Worm (Caenorhabditis elegans) whole organism, late embryonic: ENCODE results near the gene srlf-2.

Source experiments
- F13H6.1 ChIP-seq: sonication (generic microtip); optimal IDR thresholded peaks from 2 replicates; lab custom pipeline; 2016; ENCODE audit warnings: missing genetic modification characterization, missing compliant biosample characterization
- T23F11.4 ChIP-seq: fragments of 200-800 bp; sonication (Bioruptor generic); optimal IDR thresholded peaks from 2 replicates; lab custom pipeline; 2018; ENCODE audit warnings: mild to moderate bottlenecking, missing genetic modification characterization, missing compliant biosample characterization
- Y22D7AL.16 ChIP-seq: sonication (generic microtip); optimal IDR thresholded peaks from 2 replicates; lab custom pipeline; 2016; ENCODE audit warnings: missing genetic modification characterization, missing compliant biosample characterization
- ceh-14 ChIP-seq: sonication (generic microtip); optimal IDR thresholded peaks from 2 replicates; lab custom pipeline; 2016; ENCODE audit warnings: missing genotype, missing genetic modification characterization, missing compliant biosample characterization
- ceh-22 ChIP-seq: sonication (generic microtip); optimal IDR thresholded peaks from 2 replicates; lab custom pipeline; 2017; ENCODE audit warnings: missing biosample characterization, missing genetic modification characterization
- ceh-24 ChIP-seq: sonication (generic microtip); optimal IDR thresholded peaks from 2 replicates; lab custom pipeline; 2016; ENCODE audit warnings: mild to moderate bottlenecking, missing genetic modification characterization, missing compliant biosample characterization
- ceh-30 ChIP-seq: fragments of 150-350 bp; optimal IDR thresholded peaks from 2 replicates; lab custom pipeline; 2014; ENCODE audit warnings: missing biosample characterization, missing genetic modification characterization
- ceh-31 ChIP-seq: sonication (generic microtip); optimal IDR thresholded peaks from 2 replicates; lab custom pipeline; 2016; ENCODE audit warnings: missing genetic modification characterization, missing compliant biosample characterization
- ceh-34 ChIP-seq: sonication (generic microtip); optimal IDR thresholded peaks from 2 replicates; lab custom pipeline; 2016; ENCODE audit warnings: mild to moderate bottlenecking, missing genetic modification characterization, missing compliant biosample characterization
- ceh-48 ChIP-seq: sonication (generic microtip); optimal IDR thresholded peaks from 2 replicates; lab custom pipeline; 2016; ENCODE audit warnings: missing genetic modification characterization, inconsistent platforms, missing compliant biosample characterization
- ceh-6 ChIP-seq: fragments of 200-800 bp; sonication (Bioruptor generic); optimal IDR thresholded peaks from 2 replicates; lab custom pipeline; 2018; ENCODE audit warnings: mild to moderate bottlenecking, missing genetic modification characterization, missing compliant biosample characterization
- ceh-9 ChIP-seq: sonication (generic microtip); optimal IDR thresholded peaks from 2 replicates; lab custom pipeline; 2016; ENCODE audit warnings: mild to moderate bottlenecking, missing genetic modification characterization, inconsistent platforms, missing compliant biosample characterization
- che-1 ChIP-seq: sonication (generic microtip); optimal IDR thresholded peaks from 2 replicates; lab custom pipeline; 2016; ENCODE audit warnings: mild to moderate bottlenecking, missing genetic modification characterization, missing compliant biosample characterization
- dmd-4 ChIP-seq: sonication (generic microtip); optimal IDR thresholded peaks from 2 replicates; lab custom pipeline; 2016; ENCODE audit warnings: borderline replicate concordance, missing genetic modification characterization, missing compliant biosample characterization
- dve-1 ChIP-seq: sonication (generic microtip); optimal IDR thresholded peaks from 2 replicates; lab custom pipeline; 2017; ENCODE audit warnings: antibody characterized with exemption, mild to moderate bottlenecking, missing genetic modification characterization, missing compliant biosample characterization
- elt-2 ChIP-seq: sonication (generic microtip); optimal IDR thresholded peaks from 2 replicates; lab custom pipeline; 2016; ENCODE audit warnings: missing genetic modification reagents, missing genetic modification characterization, missing compliant biosample characterization
- elt-4 ChIP-seq: sonication (generic microtip); optimal IDR thresholded peaks from 2 replicates; lab custom pipeline; 2016; ENCODE audit warnings: missing genetic modification characterization, missing compliant biosample characterization
- eyg-1 ChIP-seq: sonication (generic microtip); optimal IDR thresholded peaks from 2 replicates; lab custom pipeline; 2016; ENCODE audit warnings: missing genotype, missing genetic modification characterization, missing compliant biosample characterization
- fax-1 ChIP-seq: sonication (generic microtip); optimal IDR thresholded peaks from 2 replicates; lab custom pipeline; 2016; ENCODE audit warnings: missing genotype, missing genetic modification characterization, missing compliant biosample characterization
- fkh-6 ChIP-seq: sonication (generic microtip); optimal IDR thresholded peaks from 2 replicates; lab custom pipeline; 2016; ENCODE audit warnings: missing genetic modification characterization, missing compliant biosample characterization
- gmeb-2 ChIP-seq: sonication (generic microtip); optimal IDR thresholded peaks from 2 replicates; lab custom pipeline; 2016; ENCODE audit warnings: missing genetic modification characterization, inconsistent platforms, missing compliant biosample characterization
- hlh-13 ChIP-seq: fragments of 200-800 bp; sonication (Bioruptor generic); optimal IDR thresholded peaks from 2 replicates; lab custom pipeline; 2018; ENCODE audit warnings: mild to moderate bottlenecking, missing genetic modification characterization, missing compliant biosample characterization
- hlh-15 ChIP-seq: sonication (generic microtip); optimal IDR thresholded peaks from 2 replicates; lab custom pipeline; 2016; ENCODE audit warnings: missing genetic modification characterization, missing compliant biosample characterization
- hlh-30 ChIP-seq: sonication (generic microtip); optimal IDR thresholded peaks from 2 replicates; lab custom pipeline; 2017; ENCODE audit warnings: antibody characterized with exemption, missing genetic modification characterization, missing compliant biosample characterization; ENCODE audit not compliant: insufficient read depth
- hlh-6 ChIP-seq: sonication (generic microtip); optimal IDR thresholded peaks from 2 replicates; lab custom pipeline; 2016; ENCODE audit warnings: missing genotype, missing genetic modification characterization, missing compliant biosample characterization
- hlh-8 ChIP-seq: sonication (generic microtip); optimal IDR thresholded peaks from 2 replicates; lab custom pipeline; 2016; ENCODE audit warnings: missing genotype, missing genetic modification characterization, missing compliant biosample characterization
- lim-6 ChIP-seq: sonication (generic microtip); optimal IDR thresholded peaks from 2 replicates; lab custom pipeline; 2016; ENCODE audit warnings: missing genetic modification characterization, missing compliant biosample characterization
- madf-2 ChIP-seq: sonication (generic microtip); optimal IDR thresholded peaks from 2 replicates; lab custom pipeline; 2017; ENCODE audit warnings: missing genetic modification characterization, missing compliant biosample characterization
- nhr-11 ChIP-seq: fragments of 150-350 bp; optimal IDR thresholded peaks from 2 replicates; lab custom pipeline; 2014; ENCODE audit warnings: missing biosample characterization, missing genetic modification characterization
- npax-4 ChIP-seq: sonication (generic microtip); optimal IDR thresholded peaks from 2 replicates; lab custom pipeline; 2016; ENCODE audit warnings: missing genetic modification characterization, missing compliant biosample characterization
- odd-2 ChIP-seq: sonication (generic microtip); optimal IDR thresholded peaks from 2 replicates; lab custom pipeline; 2017; ENCODE audit warnings: antibody characterized with exemption, mild to moderate bottlenecking, missing genetic modification characterization, missing compliant biosample characterization
- pat-9 ChIP-seq: fragments of 200-800 bp; sonication (Bioruptor generic); optimal IDR thresholded peaks from 2 replicates; lab custom pipeline; 2018; ENCODE audit warnings: mild to moderate bottlenecking, missing genetic modification characterization, moderate library complexity, missing compliant biosample characterization
- pha-2 ChIP-seq: sonication (generic microtip); optimal IDR thresholded peaks from 2 replicates; lab custom pipeline; 2017; ENCODE audit warnings: mild to moderate bottlenecking, missing genetic modification characterization, missing compliant biosample characterization
- pha-4 ChIP-seq: fragments of 150-350 bp; optimal IDR thresholded peaks from 2 replicates; lab custom pipeline; 2018; ENCODE audit warnings: missing biosample characterization, missing genetic modification reagents, missing genetic modification characterization
- pqm-1 ChIP-seq: sonication (generic microtip); optimal IDR thresholded peaks from 2 replicates; lab custom pipeline; 2016; ENCODE audit warnings: missing genetic modification characterization, missing compliant biosample characterization
- pros-1 ChIP-seq: fragments of 150-350 bp; optimal IDR thresholded peaks from 2 replicates; lab custom pipeline; 2014; ENCODE audit warnings: missing biosample characterization, missing genetic modification reagents, missing genetic modification characterization
- ref-2 ChIP-seq: sonication (generic microtip); optimal IDR thresholded peaks from 2 replicates; lab custom pipeline; 2016; ENCODE audit warnings: missing genetic modification characterization, missing compliant biosample characterization
- sdc-2 ChIP-seq: sonication (generic microtip); optimal IDR thresholded peaks from 2 replicates; lab custom pipeline; 2016; ENCODE audit warnings: missing genotype, missing genetic modification characterization, missing compliant biosample characterization
- tbx-7 ChIP-seq: sonication (generic microtip); optimal IDR thresholded peaks from 2 replicates; lab custom pipeline; 2016; ENCODE audit warnings: missing genotype, missing genetic modification characterization, missing compliant biosample characterization
- unc-42 ChIP-seq: sonication (generic microtip); optimal IDR thresholded peaks from 2 replicates; lab custom pipeline; 2016; ENCODE audit warnings: missing genotype, missing genetic modification characterization, missing compliant biosample characterization
- unc-86 ChIP-seq: sonication (generic microtip); optimal IDR thresholded peaks from 2 replicates; lab custom pipeline; 2016; ENCODE audit warnings: missing genetic modification characterization, missing compliant biosample characterization
- ztf-16 ChIP-seq: sonication (generic microtip); optimal IDR thresholded peaks from 2 replicates; lab custom pipeline; 2017; ENCODE audit warnings: missing genetic modification characterization, missing compliant biosample characterization

srlf-2 gene

DNA sequence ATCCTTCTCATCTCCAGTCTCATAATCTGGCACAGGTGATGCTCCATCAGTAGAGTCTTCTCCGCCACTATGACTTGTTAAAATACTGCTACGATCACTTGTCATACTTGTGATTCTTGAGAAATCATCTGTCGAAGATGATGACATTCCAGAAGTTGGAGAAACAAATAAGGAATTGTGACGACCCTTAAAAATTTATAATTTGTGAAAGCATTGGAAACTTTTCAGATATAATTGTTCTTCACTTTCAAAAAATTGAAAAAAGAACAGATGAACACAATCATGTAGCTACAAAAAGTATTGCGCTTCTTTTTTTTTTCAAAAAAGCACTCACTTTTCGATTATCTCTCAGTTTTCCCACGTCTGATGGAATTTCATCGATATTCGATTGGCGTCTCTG lies 16.0 kb downstream of the srlf-2 start:
- no peak for TF ChIP-seq fkh-6
- no peak for TF ChIP-seq hlh-6 (tag; lab: Kevin White, UChicago)
- no peak for TF ChIP-seq nhr-11 (tag; lab: Kevin White, UChicago)
- no peak for TF ChIP-seq fax-1 (tag; lab: Kevin White, UChicago)
- TF ChIP-seq odd-2 (tag; lab: Kevin White, UChicago) = no peak
- TF ChIP-seq hlh-15 (tag; lab: Kevin White, UChicago) = no peak
- no peak for TF ChIP-seq elt-4 (tag; lab: Kevin White, UChicago)
- TF ChIP-seq ref-2 (tag; lab: Kevin White, UChicago) = no peak
- no peak for TF ChIP-seq pha-2 (tag; lab: Kevin White, UChicago)
- TF ChIP-seq unc-86 (tag; lab: Kevin White, UChicago) = no peak
- TF ChIP-seq ceh-31 (tag; lab: Kevin White, UChicago) = no peak
- no peak for TF ChIP-seq npax-4 (tag; lab: Kevin White, UChicago)

DNA sequence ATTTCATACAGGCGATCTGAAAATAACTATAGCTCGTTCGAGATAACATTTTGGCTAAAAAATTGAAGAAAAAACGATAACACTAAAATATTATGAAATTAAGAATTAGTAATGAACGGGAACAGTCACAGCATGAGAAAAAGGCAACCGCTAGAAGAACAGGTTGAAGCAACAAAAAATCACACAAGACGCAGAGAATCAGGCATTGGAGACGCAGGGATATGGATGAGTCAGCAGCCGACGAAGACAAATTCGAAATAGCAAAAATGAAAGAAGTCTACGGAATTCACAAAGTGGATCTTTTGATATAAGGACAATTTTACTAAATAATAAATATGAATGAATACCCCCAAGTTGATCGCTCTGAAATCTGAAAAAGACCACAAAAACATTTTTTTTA lies 20.5 kb downstream of the srlf-2 start, which contains the start of gene tag-77:
TSS of gene tag-77 (minus strand) at position 15 of the 400 bp plus-strand sequence.
- TF ChIP-seq pros-1 (no peak), hlh-13 (no peak), pat-9 (tag; lab: Kevin White, UChicago) (no peak), ceh-9 (tag; lab: Kevin White, UChicago) (no peak), dve-1 (tag; lab: Kevin White, UChicago) (no peak), eyg-1 (tag; lab: Kevin White, UChicago) (no peak)
- TF ChIP-seq, all 69 proteins: peak for 0

DNA sequence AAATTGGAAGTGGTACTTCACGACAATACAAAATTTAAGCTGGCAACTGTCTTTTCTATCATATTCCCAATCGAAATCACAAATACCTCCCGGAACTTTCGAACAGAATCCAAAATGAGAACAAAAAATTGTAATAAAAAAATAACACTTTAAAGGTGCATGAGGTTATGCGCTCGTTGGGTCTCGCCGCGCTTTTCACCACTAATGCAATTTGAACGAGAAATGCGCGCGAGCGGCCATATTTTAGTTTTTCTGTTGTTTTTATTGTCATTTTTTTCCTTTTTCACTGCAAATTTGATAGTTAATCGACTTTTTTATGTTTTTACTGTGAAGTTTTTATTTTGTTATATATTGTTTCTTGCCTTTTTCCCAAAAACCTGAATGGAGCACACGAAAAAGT lies 21.0 kb downstream of the srlf-2 start, which contains the start of gene mes-6:
TSS of gene mes-6 (plus strand) at position 229 of the 400 bp plus-strand sequence.
- TF ChIP-seq unc-42 = peak; percentile 97
- no peak for TF ChIP-seq gmeb-2

DNA sequence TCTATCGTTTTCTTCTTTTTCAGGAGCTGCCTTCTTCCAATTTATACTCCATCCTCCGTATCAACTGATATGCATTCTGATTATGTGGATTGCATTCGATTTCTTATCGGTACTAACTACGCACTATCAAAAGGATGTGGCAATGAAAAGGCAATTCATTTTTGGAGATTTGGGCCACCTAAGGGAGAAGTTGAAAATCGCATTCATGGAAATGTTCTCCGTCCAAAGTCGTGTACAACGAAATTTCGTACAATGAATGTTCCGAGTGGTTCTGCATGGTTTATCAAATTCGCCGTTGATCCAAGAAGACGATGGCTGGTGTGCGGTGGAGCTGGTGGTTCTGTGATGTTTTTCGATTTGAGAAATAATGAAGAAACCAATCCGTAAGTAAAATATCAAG lies 22.7 kb downstream of the srlf-2 start, which contains the start of gene C09G4.4:
TSS of gene C09G4.4 (plus strand) at position 301 of the 400 bp plus-strand sequence.
- TF ChIP-seq elt-2 (peak; percentile 15), sdc-2 (no peak), pha-2 (tag; lab: Kevin White, UChicago) (no peak)

DNA sequence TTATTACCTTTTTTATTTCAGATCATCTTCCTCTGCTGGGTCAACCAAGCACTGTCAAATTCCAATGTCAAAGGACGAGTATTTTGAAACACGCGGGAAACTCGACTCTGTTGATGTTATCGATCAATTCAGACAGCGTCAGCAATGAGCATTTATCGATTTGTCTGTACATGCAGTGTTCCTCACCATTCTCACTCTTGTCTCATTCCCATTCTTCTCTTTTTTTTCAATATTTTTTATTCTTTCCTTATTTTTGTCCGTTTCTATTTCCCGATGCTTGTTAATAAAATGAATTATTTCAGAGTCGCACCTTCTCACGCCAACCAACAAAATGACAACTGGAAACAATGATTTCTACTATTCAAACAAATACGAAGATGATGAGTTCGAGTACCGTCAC lies 23.6 kb downstream of the srlf-2 start, which contains the start of gene cks-1:
TSS of gene cks-1 (plus strand) at position 301 of the 400 bp plus-strand sequence.
- TF ChIP-seq pqm-1 (no peak), odd-2 (tag; lab: Kevin White, UChicago) (no peak), ceh-34 (tag; lab: Kevin White, UChicago) (no peak), ztf-16 (tag; lab: Kevin White, UChicago) (no peak), unc-86 (tag; lab: Kevin White, UChicago) (no peak), ceh-24 (no peak), hlh-13 (no peak), ceh-6 (no peak), ceh-9 (tag; lab: Kevin White, UChicago) (no peak), hlh-30 (tag; lab: Kevin White, UChicago) (no peak), pat-9 (tag; lab: Kevin White, UChicago) (no peak), dmd-4 (tag; lab: Kevin White, UChicago) (no peak)

DNA sequence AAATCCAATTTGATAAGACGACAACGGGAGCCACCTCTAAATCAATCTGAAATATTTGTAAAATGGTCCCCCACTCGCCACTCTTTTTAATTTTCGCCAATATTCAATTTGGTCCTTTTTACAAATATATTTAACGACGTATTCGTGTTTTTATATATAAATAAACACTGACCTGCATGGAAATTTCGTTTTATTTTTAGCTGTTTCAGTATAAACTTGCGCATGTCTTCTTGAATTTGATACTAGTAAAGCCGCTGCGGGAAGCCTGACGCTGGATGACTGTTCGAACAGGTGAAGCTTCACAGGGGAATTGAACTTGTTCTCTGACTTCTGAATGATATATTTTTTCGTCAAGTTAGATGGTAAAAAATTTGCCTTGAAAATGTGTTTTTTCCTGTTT lies 24.5 kb downstream of the srlf-2 start:
- no peak for TF ChIP-seq ceh-34 (tag; lab: Kevin White, UChicago)
- TF ChIP-seq eyg-1 (tag; lab: Kevin White, UChicago) = no peak

DNA sequence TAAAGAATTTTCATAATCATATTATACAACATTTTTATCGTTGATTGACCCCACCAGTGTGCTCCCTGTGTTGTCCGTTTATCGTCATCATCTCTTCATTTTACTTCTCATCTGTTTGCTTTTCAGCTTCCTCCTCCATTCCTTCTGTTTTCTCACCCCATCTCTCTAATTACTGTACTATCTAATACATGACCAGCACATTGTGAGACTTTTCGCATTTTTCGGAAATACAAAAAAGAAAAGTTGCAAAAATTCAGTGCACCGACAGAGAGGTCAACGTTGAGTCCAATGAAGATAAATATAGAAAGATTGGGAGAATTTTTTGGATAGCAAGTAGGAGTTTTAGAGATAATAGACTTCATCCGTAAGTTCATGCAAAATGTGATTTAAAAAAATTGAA lies 29.9 kb downstream of the srlf-2 start:
- no peak for TF ChIP-seq ceh-48 (tag; lab: Kevin White, UChicago)
- TF ChIP-seq ceh-30 = no peak
- TF ChIP-seq madf-2 (tag; lab: Kevin White, UChicago) = no peak
- no peak for TF ChIP-seq lim-6 (tag; lab: Kevin White, UChicago)
- no peak for TF ChIP-seq tbx-7 (tag; lab: Kevin White, UChicago)
- TF ChIP-seq ceh-22 (tag; lab: Kevin White, UChicago) = no peak
- no peak for TF ChIP-seq che-1 (tag; lab: Kevin White, UChicago)
- no peak for TF ChIP-seq Y22D7AL.16 (tag; lab: Kevin White, UChicago)
- TF ChIP-seq ceh-14 (tag; lab: Kevin White, UChicago) = no peak
- TF ChIP-seq T23F11.4 (GFP tag; lab: Kevin White, UChicago) = no peak
- no peak for TF ChIP-seq hlh-8
- TF ChIP-seq pha-4 (tag; lab: Kevin White, UChicago) = no peak
- TF ChIP-seq F13H6.1 (tag; lab: Kevin White, UChicago) = no peak
- no peak for TF ChIP-seq fkh-6
